Worm (Caenorhabditis elegans) whole organism, midembryonic: ENCODE data around the gene spas-1.

Experiments
- cog-1 ChIP-seq: sonication (generic microtip); optimal IDR thresholded peaks from 2 replicates; lab custom pipeline; 2016; ENCODE audit warnings: missing genetic modification characterization, missing compliant biosample characterization
- flt-1 ChIP-seq: fragments of 200-800 bp; sonication (Bioruptor generic); IDR thresholded peaks from 2 replicates; pipeline ENCODE4 v1.3.6; 2022; ENCODE audit warnings: missing genetic modification characterization, missing compliant biosample characterization
- tab-1 ChIP-seq: fragments of 200-800 bp; sonication (Bioruptor generic); IDR thresholded peaks from 2 replicates; pipeline ENCODE4 v1.3.6; 2022; ENCODE audit warnings: missing genetic modification characterization, missing compliant biosample characterization
- ztf-23 ChIP-seq: fragments of 200-800 bp; sonication (Bioruptor generic); IDR thresholded peaks from 2 replicates; pipeline ENCODE4 v1.3.6; 2022; ENCODE audit warnings: missing genetic modification reagents, missing genetic modification characterization, missing compliant biosample characterization

ce11 chrV:9224377-9224776 is 48.8 kb downstream of the spas-1 start:
- TF ChIP-seq ztf-23 = no peak
- TF ChIP-seq cog-1 (tag; lab: Kevin White, UChicago) = no peak
- no peak for TF ChIP-seq tab-1
- TF ChIP-seq flt-1 = no peak
